Fruit fly (Drosophila melanogaster): ENCODE data around the gene CCT2.

The CCT2 gene

DNA sequence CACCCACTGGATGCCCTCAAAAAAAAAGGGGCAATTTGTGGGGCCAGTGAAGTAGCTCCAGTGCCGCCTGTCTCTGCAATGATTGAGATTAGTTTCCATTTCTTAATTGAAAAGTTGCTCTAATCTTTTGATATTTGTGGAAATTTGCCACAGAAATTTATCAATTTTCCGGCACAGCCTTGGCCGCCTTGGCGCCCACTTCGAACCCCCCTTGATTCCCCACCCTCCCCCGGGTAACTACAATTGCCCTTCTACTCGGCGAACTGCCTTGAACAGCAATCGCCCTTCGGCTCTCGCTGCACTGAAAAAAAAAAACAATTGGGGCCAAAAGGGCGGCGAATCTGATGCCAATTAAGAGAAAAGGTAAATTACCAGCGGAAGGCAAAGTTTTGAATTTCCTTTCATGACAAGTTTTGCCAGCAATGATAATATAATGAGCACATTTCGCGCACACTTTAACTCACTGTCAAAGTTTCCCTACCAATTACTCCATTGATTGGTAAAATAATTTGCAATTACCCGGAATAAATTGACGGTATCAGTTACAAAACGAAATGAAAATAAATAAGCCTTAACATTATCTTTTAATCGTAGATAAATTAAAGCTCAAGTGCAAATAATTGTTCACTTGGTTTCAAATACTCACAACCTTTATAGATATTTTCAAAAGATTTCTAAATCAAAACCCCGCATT is 30.5 kb downstream of the CCT2 start (continued):
- TF ChIP-seq YL-1 (GFP tag; optimal IDR thresholded peaks at IDR 0.05) (no peak), tgo (GFP tag; IDR thresholded peaks at IDR 0.05) (no peak), repo (GFP tag; optimal IDR thresholded peaks at IDR 0.05) (no peak), CG11723 (GFP tag; optimal IDR thresholded peaks at IDR 0.05) (no peak), CG6854 (GFP tag; optimal IDR thresholded peaks at IDR 0.05) (no peak), run (tag; optimal IDR thresholded peaks at IDR 0.05) (no peak), Drgx (GFP tag; IDR thresholded peaks at IDR 0.05) (no peak), Dip3 (GFP tag; optimal IDR thresholded peaks at IDR 0.05) (no peak), mam (GFP tag; optimal IDR thresholded peaks at IDR 0.05) (no peak), peb (GFP tag; IDR thresholded peaks at IDR 0.05) (no peak), hth (optimal IDR thresholded peaks at IDR 0.05) (no peak), Mad (GFP tag; optimal IDR thresholded peaks at IDR 0.05) (no peak), fd96Cb (tag; optimal IDR thresholded peaks at IDR 0.05) (peak; percentile 32), trem (tag; optimal IDR thresholded peaks at IDR 0.05) (no peak), Med (GFP tag) (peak; percentile 63), tx (GFP tag; optimal IDR thresholded peaks at IDR 0.05) (no peak), ewg (GFP tag; optimal IDR thresholded peaks at IDR 0.05) (no peak), CG10431 (GFP tag; optimal IDR thresholded peaks at IDR 0.05) (no peak), CG32767 (GFP tag; IDR thresholded peaks at IDR 0.05) (no peak), HLH4C (GFP tag; IDR thresholded peaks at IDR 0.05; ENCODE audit: partially characterized antibody) (no peak), CG13296 (GFP tag; optimal IDR thresholded peaks at IDR 0.05) (no peak), Fer2 (tag; optimal IDR thresholded peaks at IDR 0.05) (no peak), luna (GFP tag; optimal IDR thresholded peaks at IDR 0.05) (no peak), Sry-δ (GFP tag; optimal IDR thresholded peaks at IDR 0.05) (no peak), NC2α (GFP tag; optimal IDR thresholded peaks at IDR 0.05) (no peak), bcd (GFP tag; optimal IDR thresholded peaks at IDR 0.05) (no peak), CG10565 (GFP tag; optimal IDR thresholded peaks at IDR 0.05) (no peak), CG16813 (GFP tag; IDR thresholded peaks at IDR 0.05; ENCODE audit: partially characterized antibody) (no peak), Lhr (GFP tag; optimal IDR thresholded peaks at IDR 0.05) (no peak), CG13287 (GFP tag; IDR thresholded peaks at IDR 0.05; ENCODE audit: partially characterized antibody) (no peak), so (GFP tag; IDR thresholded peaks at IDR 0.05) (no peak), CG15696 (tag; optimal IDR thresholded peaks at IDR 0.05) (no peak), CG7963 (GFP tag; IDR thresholded peaks at IDR 0.05; ENCODE audit: partially characterized antibody) (no peak), Lpt (GFP tag; optimal IDR thresholded peaks at IDR 0.05) (no peak), CG6765 (GFP tag; optimal IDR thresholded peaks at IDR 0.05) (no peak), zen2 (GFP tag; IDR thresholded peaks at IDR 0.05; ENCODE audit: partially characterized antibody) (no peak), NFAT (GFP tag; IDR thresholded peaks at IDR 0.05) (no peak), CG2889 (GFP tag; IDR thresholded peaks at IDR 0.05) (no peak), CG10147 (GFP tag; optimal IDR thresholded peaks at IDR 0.05) (peak; percentile 12), Rfx (GFP tag; IDR thresholded peaks at IDR 0.05) (no peak), CG14014 (GFP tag; IDR thresholded peaks at IDR 0.05) (no peak), CG16779 (GFP tag; IDR thresholded peaks at IDR 0.05) (no peak), Hmx (GFP tag; optimal IDR thresholded peaks at IDR 0.05) (no peak), CG4730 (GFP tag; IDR thresholded peaks at IDR 0.05) (no peak), zfh1 (GFP tag; IDR thresholded peaks at IDR 0.05) (no peak), ken (GFP tag; IDR thresholded peaks at IDR 0.05) (0 out of 3 replicates have a peak, but pooled peaks have one; percentile 11), CG30403 (GFP tag; optimal IDR thresholded peaks at IDR 0.05) (peak; percentile 38), ab (GFP tag; optimal IDR thresholded peaks at IDR 0.05) (no peak), sna (GFP tag; IDR thresholded peaks at IDR 0.05; ENCODE audit: partially characterized antibody) (no peak), CG1647 (GFP tag; optimal IDR thresholded peaks at IDR 0.05) (no peak), C15 (GFP tag; IDR thresholded peaks at IDR 0.05) (no peak)
